Fruit fly (Drosophila melanogaster) whole organism, embryonic: ENCODE results near the gene Xe7.

Experiments
- ATbp ChIP-seq: fragments of 200-800 bp; sonication (Bioruptor generic); optimal IDR thresholded peaks from 2 replicates; lab custom pipeline; 2017; ENCODE audit warnings: missing biosample characterization, mild to moderate bottlenecking, missing genetic modification characterization, missing genetic modification reagents
- Adf1 ChIP-seq: fragments of 200-800 bp; sonication (Bioruptor generic); IDR thresholded peaks from 2 replicates; pipeline ENCODE4 v1.3.6; 2022; ENCODE audit warnings: missing biosample characterization, missing genetic modification characterization
- Atf-2 ChIP-seq: fragments of 200-800 bp; sonication (Bioruptor generic); optimal IDR thresholded peaks from 2 replicates; lab custom pipeline; 2016; ENCODE audit warnings: missing biosample characterization, missing genetic modification characterization
- C15 ChIP-seq: fragments of 200-800 bp; sonication (Bioruptor generic); IDR thresholded peaks from 3 replicates; pipeline ENCODE4 v1.3.6; 2022; ENCODE audit warnings: missing biosample characterization, missing genetic modification characterization
- CG1024 ChIP-seq: fragments of 200-800 bp; sonication (Bioruptor generic); IDR thresholded peaks from 2 replicates; pipeline ENCODE4 v1.3.6; 2022; ENCODE audit warnings: missing biosample characterization, missing genetic modification characterization
- CG10267 ChIP-seq: fragments of 200-800 bp; sonication (Bioruptor generic); optimal IDR thresholded peaks from 2 replicates; lab custom pipeline; 2018; ENCODE audit warnings: missing biosample characterization, mild to moderate bottlenecking, missing genetic modification characterization, moderate library complexity
- CG10321 ChIP-seq: fragments of 200-800 bp; sonication (Bioruptor generic); IDR thresholded peaks from 2 replicates; pipeline ENCODE4 v1.3.6; 2022; ENCODE audit warnings: missing biosample characterization, missing genetic modification characterization
- CG10959 ChIP-seq: fragments of 200-800 bp; sonication (Bioruptor generic); IDR thresholded peaks from 2 replicates; pipeline ENCODE4 v1.3.6; 2022; ENCODE audit warnings: missing biosample characterization, missing genetic modification characterization
- CG11504 ChIP-seq: fragments of 200-800 bp; sonication (Bioruptor generic); optimal IDR thresholded peaks from 3 replicates; lab custom pipeline; 2019; ENCODE audit warnings: missing biosample characterization, mild to moderate bottlenecking, missing genetic modification characterization, moderate library complexity
- CG12236 ChIP-seq: fragments of 200-800 bp; sonication (Bioruptor generic); optimal IDR thresholded peaks from 2 replicates; lab custom pipeline; 2016; ENCODE audit warnings: missing biosample characterization, missing genetic modification characterization
- CG1233 ChIP-seq: fragments of 200-800 bp; sonication (Bioruptor generic); optimal IDR thresholded peaks from 4 replicates; lab custom pipeline; 2018; ENCODE audit warnings: missing biosample characterization, mild to moderate bottlenecking, missing genetic modification characterization
- CG13775 ChIP-seq: fragments of 200-800 bp; sonication (Bioruptor generic); optimal IDR thresholded peaks from 3 replicates; lab custom pipeline; 2017; ENCODE audit warnings: missing biosample characterization, mild to moderate bottlenecking, missing genetic modification characterization
- CG14014 ChIP-seq: fragments of 200-800 bp; sonication (Bioruptor generic); IDR thresholded peaks from 2 replicates; pipeline ENCODE4 v1.3.6; 2022; ENCODE audit warnings: missing biosample characterization, missing genetic modification characterization
- CG15269 ChIP-seq: fragments of 200-800 bp; sonication (Bioruptor generic); optimal IDR thresholded peaks from 2 replicates; lab custom pipeline; 2018; ENCODE audit warnings: missing biosample characterization, mild to moderate bottlenecking, missing genetic modification characterization, moderate library complexity
- CG2116 ChIP-seq: fragments of 200-800 bp; sonication (Bioruptor generic); optimal IDR thresholded peaks from 3 replicates; lab custom pipeline; 2018; ENCODE audit warnings: missing biosample characterization, mild to moderate bottlenecking, missing genetic modification characterization
- CG3163 ChIP-seq: fragments of 200-800 bp; sonication (Bioruptor generic); optimal IDR thresholded peaks from 3 replicates; lab custom pipeline; 2016; ENCODE audit warnings: missing biosample characterization, missing genetic modification characterization
- CG32532 ChIP-seq: fragments of 200-800 bp; sonication (Bioruptor generic); IDR thresholded peaks from 2 replicates; pipeline ENCODE4 v1.3.6; 2022; ENCODE audit warnings: missing biosample characterization, missing genetic modification characterization
- CG3995 ChIP-seq: fragments of 200-800 bp; sonication (Bioruptor generic); optimal IDR thresholded peaks from 3 replicates; lab custom pipeline; 2016; ENCODE audit warnings: missing biosample characterization, missing genetic modification characterization
- CG4328 ChIP-seq: fragments of 200-800 bp; sonication (Bioruptor generic); optimal IDR thresholded peaks from 3 replicates; lab custom pipeline; 2017; ENCODE audit warnings: missing biosample characterization, missing genetic modification reagents, missing genetic modification characterization
- CG5245 ChIP-seq: fragments of 200-800 bp; sonication (Bioruptor generic); optimal IDR thresholded peaks from 3 replicates; lab custom pipeline; 2016; ENCODE audit warnings: missing biosample characterization, missing genetic modification characterization
- CG6654 ChIP-seq: fragments of 200-800 bp; sonication (Bioruptor generic); optimal IDR thresholded peaks from 2 replicates; lab custom pipeline; 2017; ENCODE audit warnings: missing biosample characterization, mild to moderate bottlenecking, missing genetic modification characterization
- CG7372 ChIP-seq: fragments of 200-800 bp; sonication (Bioruptor generic); IDR thresholded peaks from 2 replicates; pipeline ENCODE4 v1.3.6; 2022; ENCODE audit warnings: missing biosample characterization, missing genetic modification characterization
- CG7745 ChIP-seq: fragments of 200-800 bp; sonication (Bioruptor generic); optimal IDR thresholded peaks from 2 replicates; lab custom pipeline; 2018; ENCODE audit warnings: missing biosample characterization, mild to moderate bottlenecking, missing genetic modification characterization, moderate library complexity
- CG7987 ChIP-seq: fragments of 200-800 bp; sonication (Bioruptor generic); optimal IDR thresholded peaks from 2 replicates; lab custom pipeline; 2018; ENCODE audit warnings: missing biosample characterization, mild to moderate bottlenecking, missing genetic modification characterization, moderate library complexity
- CG8388 ChIP-seq: fragments of 200-800 bp; sonication (Bioruptor generic); optimal IDR thresholded peaks from 2 replicates; lab custom pipeline; 2019; ENCODE audit warnings: missing biosample characterization, mild to moderate bottlenecking, missing genetic modification characterization, moderate library complexity
- Dip3 ChIP-seq: fragments of 200-800 bp; sonication (Bioruptor generic); optimal IDR thresholded peaks from 3 replicates; lab custom pipeline; 2016; ENCODE audit warnings: missing biosample characterization, missing genetic modification characterization
- Hr39 ChIP-seq: fragments of >200 bp; optimal IDR thresholded peaks from 2 replicates; lab custom pipeline; 2017
- Jarid2 ChIP-seq: fragments of 200-800 bp; sonication (Bioruptor generic); optimal IDR thresholded peaks from 3 replicates; lab custom pipeline; 2017; ENCODE audit warnings: mild to moderate bottlenecking, missing biosample characterization, missing genetic modification reagents, missing genetic modification characterization
- NFAT ChIP-seq: fragments of 200-800 bp; sonication (Bioruptor generic); IDR thresholded peaks from 2 replicates; pipeline ENCODE4 v1.3.6; 2022; ENCODE audit warnings: missing biosample characterization, missing genetic modification characterization
- Opbp ChIP-seq: fragments of 200-800 bp; sonication (Bioruptor generic); IDR thresholded peaks from 3 replicates; pipeline ENCODE4 v1.3.6; 2022; ENCODE audit warnings: missing biosample characterization, missing genetic modification characterization; ENCODE audit not compliant: partially characterized antibody
- Pdp1 ChIP-seq, 2 experiments: fragments of 200-800 bp; sonication (Bioruptor generic); optimal IDR thresholded peaks; 3 replicates each; lab custom pipeline; 2016; ENCODE audit warnings: missing biosample characterization in 2 of 2, missing genetic modification characterization in 2 of 2, mild to moderate bottlenecking in 1 of 2, moderate library complexity in 1 of 2
- Sox102F ChIP-seq: fragments of 200-800 bp; sonication (Bioruptor generic); optimal IDR thresholded peaks from 2 replicates; lab custom pipeline; 2018; ENCODE audit warnings: missing biosample characterization, mild to moderate bottlenecking, missing genetic modification characterization, moderate library complexity
- Usf ChIP-seq: fragments of 200-800 bp; sonication (Bioruptor generic); optimal IDR thresholded peaks from 2 replicates; lab custom pipeline; 2017; ENCODE audit warnings: missing genotype, missing biosample characterization, missing genetic modification characterization
- crc ChIP-seq: fragments of 200-800 bp; sonication (Bioruptor generic); optimal IDR thresholded peaks from 2 replicates; lab custom pipeline; 2016; ENCODE audit warnings: missing biosample characterization, missing genetic modification characterization
- disco-r ChIP-seq: fragments of 200-800 bp; sonication (Bioruptor generic); optimal IDR thresholded peaks from 2 replicates; lab custom pipeline; 2016; ENCODE audit warnings: missing biosample characterization, missing genetic modification characterization
- dm ChIP-seq: fragments of 200-800 bp; sonication (Bioruptor generic); optimal IDR thresholded peaks from 3 replicates; lab custom pipeline; 2016; ENCODE audit warnings: missing biosample characterization, missing genetic modification characterization
- dpn ChIP-seq, 2 experiments: fragments of 200-800 bp; sonication (Bioruptor generic); optimal IDR thresholded peaks; 3 replicates each; lab custom pipeline; 2016; ENCODE audit warnings: missing biosample characterization in 2 of 2, missing genetic modification characterization in 2 of 2
- hb ChIP-seq: fragments of 200-800 bp; sonication (Bioruptor generic); IDR thresholded peaks from 3 replicates; pipeline ENCODE4 v1.3.6; 2022; ENCODE audit warnings: missing biosample characterization, missing genetic modification characterization; ENCODE audit not compliant: partially characterized antibody
- her ChIP-seq: fragments of 200-800 bp; sonication (Bioruptor generic); optimal IDR thresholded peaks from 2 replicates; lab custom pipeline; 2016; ENCODE audit warnings: missing biosample characterization, missing genetic modification characterization
- kah ChIP-seq: fragments of 200-800 bp; sonication (Bioruptor generic); optimal IDR thresholded peaks from 2 replicates; lab custom pipeline; 2018; ENCODE audit warnings: missing biosample characterization, mild to moderate bottlenecking, missing genetic modification characterization
- kay ChIP-seq: fragments of 200-800 bp; sonication (Bioruptor generic); optimal IDR thresholded peaks from 2 replicates; lab custom pipeline; 2016; ENCODE audit warnings: missing biosample characterization, missing genetic modification characterization
- lbe ChIP-seq: fragments of 200-800 bp; sonication (Bioruptor generic); optimal IDR thresholded peaks from 2 replicates; lab custom pipeline; 2016; ENCODE audit warnings: missing biosample characterization, mild to moderate bottlenecking, missing genetic modification characterization
- luna ChIP-seq: fragments of 200-800 bp; sonication (Bioruptor generic); optimal IDR thresholded peaks from 2 replicates; lab custom pipeline; 2016; ENCODE audit warnings: missing biosample characterization, missing genetic modification characterization
- p53 ChIP-seq: fragments of 200-800 bp; sonication (Bioruptor generic); optimal IDR thresholded peaks from 2 replicates; lab custom pipeline; 2016; ENCODE audit warnings: missing biosample characterization, missing genetic modification characterization
- pfk ChIP-seq: fragments of 200-800 bp; sonication (Bioruptor generic); optimal IDR thresholded peaks from 2 replicates; lab custom pipeline; 2018; ENCODE audit warnings: missing biosample characterization, mild to moderate bottlenecking, missing genetic modification characterization, moderate library complexity
- psq ChIP-seq: fragments of 200-800 bp; sonication (Bioruptor generic); optimal IDR thresholded peaks from 2 replicates; lab custom pipeline; 2017; ENCODE audit warnings: missing biosample characterization, missing genetic modification characterization
- schlank ChIP-seq: fragments of 200-800 bp; sonication (Bioruptor generic); optimal IDR thresholded peaks from 2 replicates; lab custom pipeline; 2018; ENCODE audit warnings: missing biosample characterization, mild to moderate bottlenecking, missing genetic modification characterization
- slp2 ChIP-seq: fragments of 200-800 bp; sonication (Bioruptor generic); optimal IDR thresholded peaks from 2 replicates; lab custom pipeline; 2016; ENCODE audit warnings: missing biosample characterization, missing genetic modification characterization
- tna ChIP-seq: fragments of 200-800 bp; sonication (Bioruptor generic); IDR thresholded peaks from 2 replicates; pipeline ENCODE4 v1.3.6; 2022; ENCODE audit warnings: missing biosample characterization, missing genetic modification characterization; ENCODE audit not compliant: partially characterized antibody
- ttk ChIP-seq: fragments of 200-800 bp; sonication (Bioruptor generic); IDR thresholded peaks from 2 replicates; pipeline ENCODE4 v2.1.2; 2022; ENCODE audit warnings: missing biosample characterization, missing genetic modification characterization
- tx ChIP-seq: fragments of 200-800 bp; sonication (Bioruptor generic); optimal IDR thresholded peaks from 2 replicates; lab custom pipeline; 2016; ENCODE audit warnings: missing biosample characterization, missing genetic modification characterization

Gene Xe7

DNA sequence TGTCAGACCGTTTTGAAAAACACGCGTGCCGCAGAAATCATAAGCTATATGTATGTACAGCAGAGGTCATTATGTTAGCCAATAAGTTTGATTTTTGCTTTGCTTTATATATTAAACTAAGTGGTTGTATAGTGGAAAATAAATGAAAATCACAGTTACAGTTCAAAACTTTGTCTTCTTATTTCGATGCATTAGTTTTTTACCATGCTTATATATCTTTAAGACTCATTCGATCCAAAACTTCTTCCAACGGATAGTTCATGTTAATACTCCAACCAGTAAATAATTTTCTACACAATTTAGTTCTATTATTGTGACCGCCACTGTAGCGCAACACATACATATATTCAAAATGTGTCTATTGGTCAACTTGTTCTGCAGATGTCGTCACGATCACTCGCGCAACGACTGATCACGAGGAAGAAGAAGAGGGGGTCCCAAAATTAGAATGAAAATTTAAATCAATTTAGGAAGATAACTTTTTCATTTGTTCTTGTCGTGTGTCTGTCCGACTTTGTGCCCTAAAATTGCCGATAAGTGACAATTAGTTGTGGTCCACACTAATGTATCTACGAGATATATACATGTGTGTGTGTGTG is 36.4 kb upstream of the Xe7 start (continued):
- TF ChIP-seq CG3995 (GFP tag; lab: Kevin White, UChicago), result no peak
- peak; percentile 21 for TF ChIP-seq schlank (tag; lab: Kevin White, UChicago)
- TF ChIP-seq crc (GFP tag; lab: Kevin White, UChicago), result no peak
- TF ChIP-seq CG14014 (GFP tag; lab: Robert Waterston, UW), result 0 out of 2 replicates have a peak, but pooled peaks have one; percentile 10
- TF ChIP-seq pfk (GFP tag; lab: Kevin White, UChicago), result no peak
- peak; percentile 70 for TF ChIP-seq CG10267 (tag; lab: Kevin White, UChicago)
- TF ChIP-seq p53, result no peak
- no peak for TF ChIP-seq CG11504 (tag; lab: Kevin White, UChicago)
- TF ChIP-seq CG6654, result peak; percentile 15
- TF ChIP-seq dpn (GFP tag; optimal IDR thresholded peaks at IDR 0.05; lab: Kevin White, UChicago), result peak; percentile 54 to 55
- no peak for TF ChIP-seq lbe (GFP tag; lab: Kevin White, UChicago)
- TF ChIP-seq CG12236, result no peak
- TF ChIP-seq Atf-2 (GFP tag; lab: Kevin White, UChicago), result peak; percentile 43
- no peak for TF ChIP-seq CG10321 (GFP tag; lab: Robert Waterston, UW)
- peak; percentile 58 for TF ChIP-seq CG4328 (GFP tag; lab: Kevin White, UChicago)
- no peak for TF ChIP-seq kay (GFP tag; lab: Kevin White, UChicago)
- peak; percentile 8 for TF ChIP-seq slp2
- TF ChIP-seq luna (GFP tag; lab: Kevin White, UChicago), result no peak
- TF ChIP-seq CG7372 (GFP tag; lab: Robert Waterston, UW), result 0 out of 2 replicates have a peak, but pooled peaks have one; percentile 22
- TF ChIP-seq CG7745 (tag; lab: Kevin White, UChicago), result no peak
- peak; percentile 54 for TF ChIP-seq tx
- no peak for TF ChIP-seq disco-r (GFP tag; lab: Kevin White, UChicago)
- TF ChIP-seq CG10959 (GFP tag; lab: Robert Waterston, UW), result no peak
- no peak for TF ChIP-seq CG1024
- peak; percentile 50 for TF ChIP-seq CG32532 (GFP tag; lab: Robert Waterston, UW)
- 0 out of 2 replicates have a peak, but pooled peaks have one; percentile 6 for TF ChIP-seq ttk (GFP tag; lab: Robert Waterston, UW)
- no peak for TF ChIP-seq NFAT (GFP tag; lab: Robert Waterston, UW)
- TF ChIP-seq CG3163 (GFP tag; lab: Kevin White, UChicago), result no peak
- peak; percentile 71 for TF ChIP-seq Sox102F (GFP tag; lab: Kevin White, UChicago)
- TF ChIP-seq Hr39 (lab: Kevin White, UChicago), result no peak
- no peak for TF ChIP-seq tna
- no peak for TF ChIP-seq psq (GFP tag; lab: Kevin White, UChicago)
- peak; percentile 56 for TF ChIP-seq ATbp (GFP tag; lab: Kevin White, UChicago)
- TF ChIP-seq Jarid2 (GFP tag; lab: Kevin White, UChicago), result no peak
- no peak for TF ChIP-seq dm (GFP tag; lab: Kevin White, UChicago)
- peak; percentile 79 for TF ChIP-seq CG15269 (tag; lab: Kevin White, UChicago)
- TF ChIP-seq Opbp (GFP tag; lab: Robert Waterston, UW), result no peak
- peak; percentile 41 to 56 for TF ChIP-seq Pdp1 (GFP tag; optimal IDR thresholded peaks at IDR 0.05; lab: Kevin White, UChicago)
- peak; percentile 67 for TF ChIP-seq CG8388 (GFP tag; lab: Kevin White, UChicago)
- TF ChIP-seq CG5245 (GFP tag; lab: Kevin White, UChicago), result no peak
- peak; percentile 25 for TF ChIP-seq Usf (GFP tag; lab: Kevin White, UChicago)
- peak; percentile 16 for TF ChIP-seq Dip3 (GFP tag; lab: Kevin White, UChicago)
- peak; percentile 58 for TF ChIP-seq CG13775 (GFP tag; lab: Kevin White, UChicago)
- no peak for TF ChIP-seq hb (GFP tag; lab: Robert Waterston, UW)
- TF ChIP-seq her (GFP tag; lab: Kevin White, UChicago), result no peak
- peak; percentile 92 for TF ChIP-seq CG7987 (GFP tag; lab: Kevin White, UChicago)
- TF ChIP-seq CG2116 (GFP tag; lab: Kevin White, UChicago), result peak; percentile 0
- TF ChIP-seq kah (GFP tag; lab: Kevin White, UChicago), result peak; percentile 41
- TF ChIP-seq C15 (GFP tag; lab: Robert Waterston, UW), result no peak
- TF ChIP-seq Adf1 (GFP tag; lab: Robert Waterston, UW), result no peak
- TF ChIP-seq CG1233 (GFP tag; lab: Kevin White, UChicago), result peak; percentile 67
